Fruit fly (Drosophila melanogaster) whole organism, embryonic: ENCODE data around the gene Prp5.

Experiments
- ATbp ChIP-seq: fragments of 200-800 bp; sonication (Bioruptor generic); optimal IDR thresholded peaks from 2 replicates; lab custom pipeline; 2017; ENCODE audit warnings: missing biosample characterization, mild to moderate bottlenecking, missing genetic modification characterization, missing genetic modification reagents
- Aef1 ChIP-seq: fragments of 200-800 bp; sonication (Bioruptor generic); IDR thresholded peaks from 3 replicates; pipeline ENCODE4 v1.3.6; 2022; ENCODE audit warnings: missing biosample characterization, missing genetic modification characterization
- BtbVII ChIP-seq: fragments of 200-800 bp; sonication (Bioruptor generic); optimal IDR thresholded peaks from 3 replicates; lab custom pipeline; 2017; ENCODE audit warnings: missing biosample characterization, mild to moderate bottlenecking, missing genetic modification characterization
- CG10209 ChIP-seq: fragments of 200-800 bp; sonication (Bioruptor generic); optimal IDR thresholded peaks from 3 replicates; lab custom pipeline; 2017; ENCODE audit warnings: missing biosample characterization, mild to moderate bottlenecking, missing genetic modification characterization, missing genetic modification reagents
- CG10431 ChIP-seq: fragments of 200-800 bp; sonication (Bioruptor generic); optimal IDR thresholded peaks from 3 replicates; lab custom pipeline; 2018; ENCODE audit warnings: missing biosample characterization, mild to moderate bottlenecking, missing genetic modification characterization
- CG11093 ChIP-seq: fragments of 200-800 bp; sonication (Bioruptor generic); IDR thresholded peaks from 3 replicates; pipeline ENCODE4 v1.3.6; 2022; ENCODE audit warnings: missing biosample characterization, missing genetic modification characterization
- CG11456 ChIP-seq: fragments of 200-800 bp; sonication (Bioruptor generic); IDR thresholded peaks from 3 replicates; pipeline ENCODE4 v1.3.6; 2022; ENCODE audit warnings: missing biosample characterization, missing genetic modification characterization
- CG1233 ChIP-seq: fragments of 200-800 bp; sonication (Bioruptor generic); optimal IDR thresholded peaks from 4 replicates; lab custom pipeline; 2018; ENCODE audit warnings: missing biosample characterization, mild to moderate bottlenecking, missing genetic modification characterization
- CG12391 ChIP-seq: fragments of 200-800 bp; sonication (Bioruptor generic); optimal IDR thresholded peaks from 3 replicates; lab custom pipeline; 2018; ENCODE audit warnings: missing biosample characterization, mild to moderate bottlenecking, missing genetic modification characterization, moderate library complexity
- CG13296 ChIP-seq: fragments of 200-800 bp; sonication (Bioruptor generic); optimal IDR thresholded peaks from 3 replicates; lab custom pipeline; 2018; ENCODE audit warnings: missing biosample characterization, mild to moderate bottlenecking, missing genetic modification characterization
- CG14014 ChIP-seq: fragments of 200-800 bp; sonication (Bioruptor generic); IDR thresholded peaks from 2 replicates; pipeline ENCODE4 v1.3.6; 2022; ENCODE audit warnings: missing biosample characterization, missing genetic modification characterization
- CG14710 ChIP-seq: fragments of 200-800 bp; sonication (Bioruptor generic); optimal IDR thresholded peaks from 3 replicates; lab custom pipeline; 2019; ENCODE audit warnings: missing biosample characterization, mild to moderate bottlenecking, missing genetic modification characterization, moderate library complexity
- CG15011 ChIP-seq: fragments of 200-800 bp; sonication (Bioruptor generic); optimal IDR thresholded peaks from 3 replicates; lab custom pipeline; 2018; ENCODE audit warnings: missing biosample characterization, mild to moderate bottlenecking, missing genetic modification characterization
- CG17385 ChIP-seq: fragments of 200-800 bp; sonication (Bioruptor generic); optimal IDR thresholded peaks from 3 replicates; lab custom pipeline; 2018; ENCODE audit warnings: missing biosample characterization, mild to moderate bottlenecking, missing genetic modification characterization
- CG17912 ChIP-seq: fragments of 200-800 bp; sonication (Bioruptor generic); optimal IDR thresholded peaks from 2 replicates; lab custom pipeline; 2018; ENCODE audit warnings: missing biosample characterization, mild to moderate bottlenecking, missing genetic modification characterization
- CG2120 ChIP-seq: fragments of 200-800 bp; sonication (Bioruptor generic); optimal IDR thresholded peaks from 3 replicates; lab custom pipeline; 2016; ENCODE audit warnings: missing biosample characterization, missing genetic modification characterization
- CG31365 ChIP-seq: fragments of 200-800 bp; sonication (Bioruptor generic); optimal IDR thresholded peaks from 2 replicates; lab custom pipeline; 2018; ENCODE audit warnings: missing biosample characterization, mild to moderate bottlenecking, missing genetic modification characterization
- CG42726 ChIP-seq: fragments of 200-800 bp; sonication (Bioruptor generic); IDR thresholded peaks from 2 replicates; pipeline ENCODE4 v1.3.6; 2022; ENCODE audit warnings: missing biosample characterization, missing genetic modification characterization; ENCODE audit not compliant: partially characterized antibody
- CG4617 ChIP-seq: fragments of 200-800 bp; sonication (Bioruptor generic); optimal IDR thresholded peaks from 3 replicates; lab custom pipeline; 2016; ENCODE audit warnings: missing biosample characterization, missing genetic modification characterization, borderline replicate concordance
- CG6765 ChIP-seq: fragments of 200-800 bp; sonication (Bioruptor generic); optimal IDR thresholded peaks from 3 replicates; lab custom pipeline; 2017; ENCODE audit warnings: missing biosample characterization, mild to moderate bottlenecking, missing genetic modification characterization
- CG7271 ChIP-seq: fragments of 200-800 bp; sonication (Bioruptor generic); optimal IDR thresholded peaks from 2 replicates; lab custom pipeline; 2018; ENCODE audit warnings: missing biosample characterization, mild to moderate bottlenecking, missing genetic modification characterization, moderate library complexity
- CG9437 ChIP-seq: fragments of 200-800 bp; sonication (Bioruptor generic); optimal IDR thresholded peaks from 2 replicates; lab custom pipeline; 2018; ENCODE audit warnings: missing biosample characterization, mild to moderate bottlenecking, missing genetic modification characterization
- Camta ChIP-seq: fragments of 200-800 bp; sonication (Bioruptor generic); optimal IDR thresholded peaks from 2 replicates; lab custom pipeline; 2016; ENCODE audit warnings: missing biosample characterization, missing genetic modification characterization
- CkIIα-i1 ChIP-seq: fragments of 200-800 bp; sonication (Bioruptor generic); IDR thresholded peaks from 2 replicates; pipeline ENCODE4 v1.3.6; 2022; ENCODE audit warnings: missing biosample characterization, missing genetic modification characterization
- CrebB ChIP-seq: fragments of 200-800 bp; sonication (Bioruptor generic); optimal IDR thresholded peaks from 3 replicates; lab custom pipeline; 2018; ENCODE audit warnings: missing biosample characterization, mild to moderate bottlenecking, missing genetic modification characterization
- Dbx ChIP-seq: fragments of 200-800 bp; sonication (Bioruptor generic); IDR thresholded peaks from 3 replicates; pipeline ENCODE4 v1.3.6; 2022; ENCODE audit warnings: missing biosample characterization, missing genetic modification characterization
- Dref ChIP-seq: fragments of 200-800 bp; sonication (Bioruptor generic); IDR thresholded peaks from 2 replicates; pipeline ENCODE4 v1.3.6; 2022; ENCODE audit warnings: missing biosample characterization, missing genetic modification characterization
- GATAe ChIP-seq: fragments of 200-800 bp; sonication (Bioruptor generic); conservative IDR thresholded peaks from 2 replicates; pipeline ENCODE4 v1.3.6; 2022; ENCODE audit warnings: missing biosample characterization, missing genetic modification characterization
- HLH54F ChIP-seq: fragments of 200-800 bp; sonication (Bioruptor generic); optimal IDR thresholded peaks from 3 replicates; lab custom pipeline; 2016; ENCODE audit warnings: missing biosample characterization, missing genetic modification characterization
- Oli ChIP-seq: fragments of 200-800 bp; sonication (Bioruptor generic); optimal IDR thresholded peaks from 2 replicates; lab custom pipeline; 2018; ENCODE audit warnings: missing biosample characterization, mild to moderate bottlenecking, missing genetic modification characterization, moderate library complexity
- ab ChIP-seq: fragments of 200-800 bp; sonication (Bioruptor generic); optimal IDR thresholded peaks from 2 replicates; lab custom pipeline; 2016; ENCODE audit warnings: missing biosample characterization, missing genetic modification characterization
- bsh ChIP-seq, 2 experiments: fragments of 200-800 bp; sonication (Bioruptor generic); optimal IDR thresholded peaks; 2 replicates each; lab custom pipeline; 2017 to 2018; ENCODE audit warnings: mild to moderate bottlenecking in 2 of 2, missing biosample characterization in 2 of 2, missing genetic modification characterization in 2 of 2, moderate library complexity in 1 of 2
- croc ChIP-seq: fragments of 200-800 bp; sonication (Bioruptor generic); conservative IDR thresholded peaks from 3 replicates; pipeline ENCODE4 v1.3.6; 2022; ENCODE audit warnings: missing biosample characterization, missing genetic modification characterization
- dm ChIP-seq: fragments of 200-800 bp; sonication (Bioruptor generic); optimal IDR thresholded peaks from 3 replicates; lab custom pipeline; 2016; ENCODE audit warnings: missing biosample characterization, missing genetic modification characterization
- ewg ChIP-seq: fragments of 200-800 bp; sonication (Bioruptor generic); optimal IDR thresholded peaks from 3 replicates; lab custom pipeline; 2017; ENCODE audit warnings: mild to moderate bottlenecking, missing biosample characterization, missing genetic modification reagents, missing genetic modification characterization
- gce ChIP-seq: fragments of 200-800 bp; sonication (Bioruptor generic); IDR thresholded peaks from 3 replicates; pipeline ENCODE4 v1.3.6; 2022; ENCODE audit warnings: missing biosample characterization, missing genetic modification characterization
- grn ChIP-seq: fragments of 200-800 bp; sonication (Bioruptor generic); optimal IDR thresholded peaks from 3 replicates; lab custom pipeline; 2017; ENCODE audit warnings: missing biosample characterization, missing genetic modification characterization
- gro ChIP-seq: fragments of 200-800 bp; sonication (Bioruptor generic); optimal IDR thresholded peaks from 2 replicates; lab custom pipeline; 2016; ENCODE audit warnings: missing biosample characterization, missing genetic modification characterization
- kay ChIP-seq: fragments of 200-800 bp; sonication (Bioruptor generic); optimal IDR thresholded peaks from 2 replicates; lab custom pipeline; 2016; ENCODE audit warnings: missing biosample characterization, missing genetic modification characterization
- pan ChIP-seq, 4 experiments: fragments of >200 bp in 3 of 4; fragments of 200-800 bp in 1 of 4; sonication (Bioruptor generic) in 1 of 4; optimal IDR thresholded peaks in 3 of 4; IDR thresholded peaks in 1 of 4; 2 replicates each; pipeline versions ENCODE4 v1.3.6 to Lab custom; 2017 to 2022; ENCODE audit warnings: missing biosample characterization in 2 of 4, missing genetic modification characterization in 2 of 4, mixed read lengths in 1 of 4
- peb ChIP-seq: fragments of 200-800 bp; sonication (Bioruptor generic); IDR thresholded peaks from 2 replicates; pipeline ENCODE4 v1.3.6; 2022; ENCODE audit warnings: missing biosample characterization, missing genetic modification characterization
- pita ChIP-seq: fragments of 200-800 bp; sonication (Bioruptor generic); optimal IDR thresholded peaks from 2 replicates; lab custom pipeline; 2017; ENCODE audit warnings: missing biosample characterization, mild to moderate bottlenecking, missing genetic modification characterization
- repo ChIP-seq: fragments of 200-800 bp; sonication (Bioruptor generic); optimal IDR thresholded peaks from 2 replicates; lab custom pipeline; 2016; ENCODE audit warnings: missing biosample characterization, missing genetic modification characterization
- run ChIP-seq: fragments of 200-800 bp; sonication (Bioruptor generic); optimal IDR thresholded peaks from 3 replicates; lab custom pipeline; 2018; ENCODE audit warnings: missing biosample characterization, mild to moderate bottlenecking, missing genetic modification characterization
- shn ChIP-seq: fragments of 200-800 bp; sonication (Bioruptor generic); optimal IDR thresholded peaks from 3 replicates; lab custom pipeline; 2016; ENCODE audit warnings: missing biosample characterization, missing genetic modification characterization
- sisA ChIP-seq: fragments of 200-800 bp; sonication (Bioruptor generic); IDR thresholded peaks from 2 replicates; pipeline ENCODE4 v1.3.6; 2022; ENCODE audit warnings: missing biosample characterization, missing genetic modification characterization
- stc ChIP-seq: fragments of 200-800 bp; sonication (Bioruptor generic); IDR thresholded peaks from 2 replicates; pipeline ENCODE4 v1.3.6; 2022; ENCODE audit warnings: missing biosample characterization, missing genetic modification characterization
- zen ChIP-seq: fragments of 200-800 bp; sonication (Bioruptor generic); optimal IDR thresholded peaks from 3 replicates; lab custom pipeline; 2018; ENCODE audit warnings: missing biosample characterization, mild to moderate bottlenecking, missing genetic modification characterization, moderate library complexity
- zfh2 ChIP-seq: fragments of 200-800 bp; sonication (Bioruptor generic); optimal IDR thresholded peaks from 2 replicates; lab custom pipeline; 2016; ENCODE audit warnings: missing biosample characterization, missing genetic modification characterization

Gene Prp5

DNA sequence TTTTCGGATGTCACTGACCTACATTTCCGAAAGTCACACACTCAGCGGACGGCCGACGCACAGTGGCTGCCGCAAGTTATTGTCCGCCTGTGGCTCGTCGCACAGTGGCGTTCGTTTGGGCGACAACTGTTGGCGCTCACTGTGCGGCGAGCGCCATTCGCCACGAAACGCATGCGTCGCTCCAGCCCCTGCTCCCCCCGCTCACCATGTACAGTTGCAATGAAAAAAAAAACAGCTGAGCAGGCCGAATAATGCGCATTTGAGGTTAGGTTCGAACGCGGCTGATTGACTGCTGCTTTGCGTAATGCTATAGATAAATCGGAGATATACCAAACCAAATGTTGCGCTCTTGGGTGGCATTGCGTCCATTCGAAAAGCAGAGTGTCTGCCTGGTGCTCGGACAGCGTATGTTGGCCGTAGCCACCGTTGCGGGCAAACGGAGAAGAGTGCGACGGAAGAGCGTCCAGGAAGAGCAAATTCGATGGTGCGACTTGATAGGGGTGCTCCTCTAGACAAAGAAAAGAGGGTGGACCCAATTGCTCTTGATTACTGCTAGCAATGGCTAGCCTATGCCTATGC, 21.6 kb upstream of the Prp5 start (continued):
- TF ChIP-seq CG11093 (GFP tag; lab: Robert Waterston, UW) (peak; percentile 85), CG14014 (peak; percentile 91), grn (GFP tag; lab: Kevin White, UChicago) (peak; percentile 64), CG13296 (GFP tag; lab: Kevin White, UChicago) (peak; percentile 80), GATAe (GFP tag; lab: Robert Waterston, UW) (peak; percentile 37; the same call in 1 of the 2 replicates), CG14710 (tag; lab: Kevin White, UChicago) (peak; percentile 49), kay (GFP tag; lab: Kevin White, UChicago) (peak; percentile 88), croc (peak; percentile 36; the same call in 1 of the 3 replicates), Oli (tag; lab: Kevin White, UChicago) (peak; percentile 61), peb (GFP tag; lab: Robert Waterston, UW) (peak; percentile 70), zen (tag; lab: Kevin White, UChicago) (no peak), ATbp (GFP tag; lab: Kevin White, UChicago) (peak; percentile 77), CG10431 (GFP tag; lab: Kevin White, UChicago) (peak; percentile 79), Dref (GFP tag; lab: Robert Waterston, UW) (peak; percentile 54), CG9437 (peak; percentile 23), zfh2 (GFP tag; lab: Kevin White, UChicago) (peak; percentile 76), CG6765 (GFP tag; lab: Kevin White, UChicago) (peak; percentile 76), BtbVII (GFP tag; lab: Kevin White, UChicago) (peak; percentile 72), Aef1 (peak; percentile 90), CG17912 (GFP tag; lab: Kevin White, UChicago) (peak; percentile 83), bsh (GFP tag; optimal IDR thresholded peaks at IDR 0.05; lab: Kevin White, UChicago) (peak; percentile 13 to 75), gce (GFP tag; lab: Robert Waterston, UW) (peak; percentile 98), CG42726 (GFP tag; lab: Robert Waterston, UW) (peak; percentile 70), CkIIα-i1 (GFP tag; lab: Robert Waterston, UW) (peak; percentile 54; the same call in 1 of the 2 replicates), stc (GFP tag; lab: Robert Waterston, UW) (peak; percentile 71), CG17385 (peak; percentile 78), CG11456 (peak; percentile 97), repo (GFP tag; lab: Kevin White, UChicago) (peak; percentile 76), dm (GFP tag; lab: Kevin White, UChicago) (peak; percentile 96), shn (GFP tag; lab: Kevin White, UChicago) (peak; percentile 92), run (peak; percentile 25), sisA (GFP tag; lab: Robert Waterston, UW) (peak; percentile 95), CG7271 (tag; lab: Kevin White, UChicago) (no peak), CG31365 (tag; lab: Kevin White, UChicago) (peak; percentile 54), Camta (GFP tag; lab: Kevin White, UChicago) (peak; percentile 74), CG1233 (GFP tag; lab: Kevin White, UChicago) (peak; percentile 72), pan (optimal IDR thresholded peaks at IDR 0.05; lab: Kevin White, UChicago) (no peak), pan (GFP tag; optimal IDR thresholded peaks at IDR 0.05 in 1 of 2, IDR thresholded peaks at IDR 0.05 in 1 of 2) (peak in 1 of 2 experiments; percentile 91), HLH54F (GFP tag; lab: Kevin White, UChicago) (peak; percentile 83), CG15011 (GFP tag; lab: Kevin White, UChicago) (no peak), ewg (GFP tag; lab: Kevin White, UChicago) (peak; percentile 94), CG12391 (tag; lab: Kevin White, UChicago) (peak; percentile 74), CG10209 (GFP tag; lab: Kevin White, UChicago) (peak; percentile 78), ab (GFP tag; lab: Kevin White, UChicago) (no peak), CrebB (peak; percentile 74), CG4617 (peak; percentile 57), Dbx (peak; percentile 94), CG2120 (GFP tag; lab: Kevin White, UChicago) (peak; percentile 90), gro (peak; percentile 87), pita (no peak)
